Fruit fly (Drosophila melanogaster): ENCODE data around the gene plh.
A peak's percentile ranks its signal among the peaks of the same experiment; 100 is the strongest.

The plh gene

dm6 chr3R:5021431-5021999 lies 10.7 kb upstream of the plh start (continued):
- TF ChIP-seq sna (GFP tag; IDR thresholded peaks at IDR 0.05; ENCODE audit: partially characterized antibody) (0 out of 2 replicates have a peak, but pooled peaks have one; percentile 47), D (optimal IDR thresholded peaks at IDR 0.05) (peak; percentile 10), D (GFP tag; optimal IDR thresholded peaks at IDR 0.05) (no peak), rib (GFP tag; IDR thresholded peaks at IDR 0.05) (peak; percentile 31; the same call in 1 of the 2 replicates), HmgZ (tag; optimal IDR thresholded peaks at IDR 0.05) (no peak), CG12769 (tag; optimal IDR thresholded peaks at IDR 0.05) (peak; percentile 21), odd (GFP tag; optimal IDR thresholded peaks at IDR 0.05) (no peak), Doc2 (GFP tag; IDR thresholded peaks at IDR 0.05) (no peak), tna (GFP tag; IDR thresholded peaks at IDR 0.05; ENCODE audit: partially characterized antibody) (no peak), Hsf (GFP tag; optimal IDR thresholded peaks at IDR 0.05) (no peak), CG5245 (GFP tag; optimal IDR thresholded peaks at IDR 0.05) (no peak), dmrt99B (tag; optimal IDR thresholded peaks at IDR 0.05) (no peak), Myb (GFP tag; optimal IDR thresholded peaks at IDR 0.05) (no peak), aop (GFP tag; IDR thresholded peaks at IDR 0.05) (no peak), CG3163 (GFP tag; optimal IDR thresholded peaks at IDR 0.05) (no peak), gfzf (GFP tag; optimal IDR thresholded peaks at IDR 0.05) (no peak), H15 (GFP tag; IDR thresholded peaks at IDR 0.05) (no peak), Doc3 (GFP tag; IDR thresholded peaks at IDR 0.05; ENCODE audit: partially characterized antibody) (no peak), vnd (GFP tag; IDR thresholded peaks at IDR 0.05; ENCODE audit: partially characterized antibody) (no peak), CG17385 (GFP tag; optimal IDR thresholded peaks at IDR 0.05) (no peak), Dad (GFP tag; optimal IDR thresholded peaks at IDR 0.05) (no peak), wor (GFP tag; IDR thresholded peaks at IDR 0.05) (no peak), Max (GFP tag; optimal IDR thresholded peaks at IDR 0.05) (no peak), klu (GFP tag; IDR thresholded peaks at IDR 0.05) (no peak), Side (GFP tag; optimal IDR thresholded peaks at IDR 0.05) (no peak), bcd (GFP tag; optimal IDR thresholded peaks at IDR 0.05) (no peak), twi (tag; optimal IDR thresholded peaks at IDR 0.05) (peak; percentile 56), MESR4 (GFP tag; optimal IDR thresholded peaks at IDR 0.05) (no peak), CG31388 (GFP tag; optimal IDR thresholded peaks at IDR 0.05) (no peak), eve (GFP tag; optimal IDR thresholded peaks at IDR 0.05) (no peak), tx (GFP tag; optimal IDR thresholded peaks at IDR 0.05) (no peak), Jarid2 (GFP tag; optimal IDR thresholded peaks at IDR 0.05) (no peak), CG31365 (tag; optimal IDR thresholded peaks at IDR 0.05) (no peak), Fer3 (tag; optimal IDR thresholded peaks at IDR 0.05) (no peak), CG13894 (tag; optimal IDR thresholded peaks at IDR 0.05) (peak; percentile 65), Antp (GFP tag; optimal IDR thresholded peaks at IDR 0.05) (no peak), CG9932 (GFP tag; IDR thresholded peaks at IDR 0.05) (no peak), maf-S (GFP tag; optimal IDR thresholded peaks at IDR 0.05) (no peak), CG11504 (tag; optimal IDR thresholded peaks at IDR 0.05) (no peak), Tbp (GFP tag; optimal IDR thresholded peaks at IDR 0.05) (no peak), kay (GFP tag; optimal IDR thresholded peaks at IDR 0.05) (no peak), CG5953 (GFP tag; IDR thresholded peaks at IDR 0.05) (no peak), CG4820 (GFP tag; optimal IDR thresholded peaks at IDR 0.05) (no peak), Atf3 (GFP tag; optimal IDR thresholded peaks at IDR 0.05) (no peak), Bdp1 (GFP tag; optimal IDR thresholded peaks at IDR 0.05) (no peak), Drgx (GFP tag; IDR thresholded peaks at IDR 0.05) (no peak), pita (GFP tag; optimal IDR thresholded peaks at IDR 0.05) (no peak), pan (optimal IDR thresholded peaks at IDR 0.05) (no peak), pan (GFP tag; optimal IDR thresholded peaks at IDR 0.05 in 1 of 2, IDR thresholded peaks at IDR 0.05 in 1 of 2) (no peak), Taf1 (GFP tag; IDR thresholded peaks at IDR 0.05) (no peak), CG16779 (GFP tag; IDR thresholded peaks at IDR 0.05) (0 out of 2 replicates have a peak, but pooled peaks have one; percentile 4), Kr (GFP tag; optimal IDR thresholded peaks at IDR 0.05) (peak; percentile 62)
